Worm (Caenorhabditis elegans): ENCODE results near the gene clec-35.

Gene clec-35

DNA sequence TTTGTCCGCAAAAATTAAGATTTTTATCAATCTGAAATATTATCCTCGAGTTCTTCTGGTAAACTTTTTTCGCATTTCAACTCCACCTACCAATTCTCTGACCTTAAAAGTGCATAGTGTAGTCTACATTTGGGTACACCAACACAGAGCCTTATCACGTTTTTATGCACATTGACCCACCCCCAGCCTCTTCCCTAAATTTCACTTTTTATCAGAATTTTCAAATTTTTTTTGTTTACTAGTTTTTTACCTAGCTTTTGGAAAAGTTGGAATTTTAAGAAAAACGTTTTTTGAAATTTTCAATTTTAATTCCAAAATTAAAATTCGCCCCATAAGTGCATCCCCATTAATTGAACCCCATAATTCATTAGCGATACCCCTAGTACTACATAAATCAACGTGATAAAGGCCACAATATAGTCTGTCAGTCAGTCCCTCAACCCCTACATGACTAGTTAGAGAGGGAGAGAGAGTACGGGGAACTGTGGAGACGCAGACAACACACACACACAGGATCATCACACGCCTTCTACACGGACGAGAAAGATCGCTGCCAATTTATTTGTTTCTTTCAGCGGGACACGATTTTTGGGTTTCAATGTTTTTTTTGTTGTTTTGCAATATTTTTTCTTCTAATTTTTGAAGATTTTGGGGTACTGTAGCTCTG lies 39.2 kb downstream of the clec-35 start (continued):
- TF ChIP-seq ceh-20 (GFP tag; IDR thresholded peaks at IDR 0.05), result no peak
- TF ChIP-seq nhr-77 (tag; optimal IDR thresholded peaks at IDR 0.05), result no peak
- no peak for TF ChIP-seq nhr-42 (GFP tag; IDR thresholded peaks at IDR 0.05)
- TF ChIP-seq hmg-1.1 (GFP tag; IDR thresholded peaks at IDR 0.05), result no peak
- no peak for TF ChIP-seq zip-2 (tag; optimal IDR thresholded peaks at IDR 0.05)
- peak; percentile 28 for TF ChIP-seq mes-2 (tag; optimal IDR thresholded peaks at IDR 0.05; ENCODE audit: poor library complexity, severe bottlenecking)
- TF ChIP-seq nhr-41 (GFP tag; IDR thresholded peaks at IDR 0.05), result no peak
- TF ChIP-seq spr-3 (GFP tag; optimal IDR thresholded peaks at IDR 0.05), result no peak
- no peak for TF ChIP-seq sdz-12 (GFP tag; optimal IDR thresholded peaks at IDR 0.05)
- no peak for TF ChIP-seq nhr-10 (tag; optimal IDR thresholded peaks at IDR 0.05)
- no peak for TF ChIP-seq attf-4 (tag; optimal IDR thresholded peaks at IDR 0.05)

ce11 chrV:16812371-16812770 lies 41.5 kb downstream of the clec-35 start:
- TF ChIP-seq attf-4 (tag; optimal IDR thresholded peaks at IDR 0.05), result no peak
- no peak for TF ChIP-seq daf-16 (GFP tag; optimal IDR thresholded peaks at IDR 0.05)
- no peak for TF ChIP-seq daf-16 (tag; optimal IDR thresholded peaks at IDR 0.05)
- no peak for TF ChIP-seq aly-2 (tag; optimal IDR thresholded peaks at IDR 0.05)
- no peak for TF ChIP-seq mdl-1 (tag; optimal IDR thresholded peaks at IDR 0.05)
- no peak for TF ChIP-seq unc-39 (tag; optimal IDR thresholded peaks at IDR 0.05)
- no peak for TF ChIP-seq set-16 (GFP tag; IDR thresholded peaks at IDR 0.05)
- no peak for TF ChIP-seq zip-11 (GFP tag; IDR thresholded peaks at IDR 0.05)
- TF ChIP-seq ctbp-1 (GFP tag; IDR thresholded peaks at IDR 0.05), result no peak
- TF ChIP-seq skn-1 (tag; optimal IDR thresholded peaks at IDR 0.05), result no peak
- TF ChIP-seq vab-7 (GFP tag; IDR thresholded peaks at IDR 0.05), result no peak
- TF ChIP-seq hlh-11 (tag; optimal IDR thresholded peaks at IDR 0.05), result no peak

ce11 chrV:16811841-16812240 lies 42.0 kb downstream of the clec-35 start:
- TF ChIP-seq tag-97 (GFP tag; IDR thresholded peaks at IDR 0.05) (no peak), F49E8.2 (tag; optimal IDR thresholded peaks at IDR 0.05; ENCODE audit: borderline replicate concordance) (no peak), hlh-30 (tag; optimal IDR thresholded peaks at IDR 0.05; ENCODE audit: insufficient read depth) (no peak), duxl-1 (tag; optimal IDR thresholded peaks at IDR 0.05; ENCODE audit: poor library complexity) (no peak), fkh-10 (GFP tag; optimal IDR thresholded peaks at IDR 0.05) (no peak), zfp-2 (tag; optimal IDR thresholded peaks at IDR 0.05) (no peak)

DNA sequence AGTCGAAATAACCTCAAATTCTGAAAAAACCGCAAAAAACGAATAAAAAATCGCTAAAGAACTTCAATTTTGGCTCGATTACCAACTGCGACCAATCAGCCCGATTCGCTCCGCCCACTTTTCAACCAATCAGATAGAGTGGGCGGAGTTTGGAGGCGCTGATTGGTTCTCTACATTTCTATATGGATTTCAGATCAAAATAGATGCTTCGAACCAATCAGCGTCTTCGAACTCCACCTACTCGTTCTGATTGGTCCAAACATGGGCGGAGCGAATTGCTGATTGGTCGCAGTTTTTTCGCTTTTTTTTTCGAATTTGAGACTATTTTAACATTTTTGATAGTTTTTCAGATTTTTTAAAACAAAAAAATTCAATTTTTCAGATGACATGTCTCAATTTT lies 45.7 kb downstream of the clec-35 start:
- TF ChIP-seq dmd-8 (GFP tag; IDR thresholded peaks at IDR 0.05), result no peak
- peak in 1 of 2 experiments; percentile 48 for TF ChIP-seq unc-62 (GFP tag; optimal IDR thresholded peaks at IDR 0.05 in 1 of 2)
- TF ChIP-seq unc-62 (tag; optimal IDR thresholded peaks at IDR 0.05), result no peak

DNA sequence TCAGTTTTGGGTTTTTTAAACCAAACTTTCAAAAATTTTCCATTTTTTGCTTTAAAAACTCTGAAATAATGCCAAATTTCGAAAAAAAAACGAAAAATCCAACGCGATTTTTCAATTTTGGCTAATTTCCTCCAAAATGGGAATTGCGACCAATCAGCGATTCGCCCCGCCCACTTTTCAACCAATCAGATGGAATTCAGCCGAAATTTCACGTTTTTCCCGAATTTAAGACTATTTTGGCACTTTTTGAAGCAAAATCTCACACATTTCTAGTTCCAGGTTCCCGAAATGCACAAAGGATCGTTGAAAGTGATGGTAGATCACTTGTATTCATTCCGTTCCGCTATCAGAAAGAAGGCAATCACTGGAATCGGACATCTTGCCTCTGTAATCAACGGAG lies 49.1 kb downstream of the clec-35 start:
- TF ChIP-seq duxl-1 (tag; optimal IDR thresholded peaks at IDR 0.05; ENCODE audit: poor library complexity), result no peak
- no peak for TF ChIP-seq Y5F2A.4 (GFP tag; optimal IDR thresholded peaks at IDR 0.05)
- TF ChIP-seq daf-12 (tag; optimal IDR thresholded peaks at IDR 0.05), result no peak
- peak; percentile 68 for TF ChIP-seq aha-1 (tag)
- TF ChIP-seq zfp-2 (tag; optimal IDR thresholded peaks at IDR 0.05), result no peak
- no peak for TF ChIP-seq snpc-1.2 (GFP tag; IDR thresholded peaks at IDR 0.05)
- no peak for TF ChIP-seq ceh-44 (GFP tag; IDR thresholded peaks at IDR 0.05)
- TF ChIP-seq snpc-4 (tag; optimal IDR thresholded peaks at IDR 0.05), result no peak
